Worm (Caenorhabditis elegans): Measurements from ENCODE around the gene math-22.
"Not testable (repeated sequence)": the region's sequence is repeated elsewhere in the genome, so short reads cannot be mapped to it uniquely, and the experiment has no call there.

Gene math-22

DNA sequence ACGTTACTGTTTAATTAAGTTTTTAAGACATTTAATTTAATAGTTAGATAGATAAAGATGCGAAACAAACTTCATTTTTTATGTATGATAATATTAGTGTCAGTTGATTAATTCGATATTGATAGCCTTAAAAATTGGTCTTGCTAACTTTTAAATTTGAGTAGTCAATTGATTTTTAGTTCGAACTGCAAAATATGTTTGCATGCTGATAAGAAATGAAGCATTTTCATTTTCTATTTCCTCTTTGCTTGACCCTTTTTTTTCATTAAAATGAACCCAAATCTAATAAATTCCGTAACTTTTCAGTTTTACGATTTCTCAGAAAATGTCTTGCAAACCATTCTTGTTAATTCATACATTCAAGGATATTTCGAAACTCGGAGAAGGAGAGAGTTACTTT lies at the start of gene math-22:
TSS of gene math-22 (plus strand) at position 301 of the 400 bp plus-strand sequence.
- peak; percentile 23 for TF ChIP-seq fos-1 (tag; optimal IDR thresholded peaks at IDR 0.05)
- no peak for TF ChIP-seq ama-1 (optimal IDR thresholded peaks at IDR 0.05)

- not testable (repeated sequence) for TF ChIP-seq unc-55 (GFP tag; optimal IDR thresholded peaks at IDR 0.05); unc-39 (tag; optimal IDR thresholded peaks at IDR 0.05); nhr-25 (tag; optimal IDR thresholded peaks at IDR 0.05)
Measured at ce11 chrII:1861285-1861793, 43.9 kb upstream of the math-22 start, which contains the start of gene C16C4.18. Gene C16C4.18 (minus strand): TSS chrII:1861335.

- not testable (repeated sequence) for TF ChIP-seq sma-9 (GFP tag; optimal IDR thresholded peaks at IDR 0.05); sma-9 (tag; optimal IDR thresholded peaks at IDR 0.05); sma-3 (GFP tag; optimal IDR thresholded peaks at IDR 0.05); dmd-4 (tag; optimal IDR thresholded peaks at IDR 0.05)
Measured at ce11 chrII:1862334-1862733, 42.9 kb upstream of the math-22 start, which contains the start of gene fbxb-98. Gene fbxb-98 (plus strand): TSS chrII:1862634.

ce11 chrII:1864278-1864677 lies 40.9 kb upstream of the math-22 start, which contains the start of gene C16C4.17:
Gene C16C4.17 (plus strand): TSS chrII:1864578.
- TF ChIP-seq mdl-1 (tag; optimal IDR thresholded peaks at IDR 0.05) (no peak), lin-11 (tag; optimal IDR thresholded peaks at IDR 0.05) (no peak), C34F6.9 (tag; optimal IDR thresholded peaks at IDR 0.05) (no peak), nhr-21 (tag; optimal IDR thresholded peaks at IDR 0.05) (no peak), unc-55 (GFP tag; optimal IDR thresholded peaks at IDR 0.05) (no peak), nhr-237 (tag; optimal IDR thresholded peaks at IDR 0.05) (no peak), unc-62 (GFP tag; optimal IDR thresholded peaks at IDR 0.05) (no peak), ztf-1 (GFP tag; conservative IDR thresholded peaks at IDR 0.05) (no peak), alr-1 (tag; optimal IDR thresholded peaks at IDR 0.05) (no peak), nhr-12 (tag; optimal IDR thresholded peaks at IDR 0.05) (no peak), ZK546.5 (tag; optimal IDR thresholded peaks at IDR 0.05) (no peak), ceh-16 (tag; optimal IDR thresholded peaks at IDR 0.05) (no peak), sma-9 (GFP tag; optimal IDR thresholded peaks at IDR 0.05) (no peak), sma-9 (tag; optimal IDR thresholded peaks at IDR 0.05) (no peak), peb-1 (tag; optimal IDR thresholded peaks at IDR 0.05) (no peak), nhr-25 (tag; optimal IDR thresholded peaks at IDR 0.05) (no peak), nhr-129 (tag; optimal IDR thresholded peaks at IDR 0.05) (no peak), Y55F3AM.14 (GFP tag; optimal IDR thresholded peaks at IDR 0.05) (no peak), nhr-23 (tag; optimal IDR thresholded peaks at IDR 0.05) (no peak), ceh-82 (tag; optimal IDR thresholded peaks at IDR 0.05) (no peak), sem-4 (tag; optimal IDR thresholded peaks at IDR 0.05) (no peak)

- TF ChIP-seq nhr-25 (tag; optimal IDR thresholded peaks at IDR 0.05), result no peak
- TF ChIP-seq fos-1 (tag; optimal IDR thresholded peaks at IDR 0.05), result peak; percentile 50
Measured at ce11 chrII:1865683-1866431, 39.3 kb upstream of the math-22 start, which contains the start of gene math-15. Gene math-15 (plus strand): TSS chrII:1866381.

DNA sequence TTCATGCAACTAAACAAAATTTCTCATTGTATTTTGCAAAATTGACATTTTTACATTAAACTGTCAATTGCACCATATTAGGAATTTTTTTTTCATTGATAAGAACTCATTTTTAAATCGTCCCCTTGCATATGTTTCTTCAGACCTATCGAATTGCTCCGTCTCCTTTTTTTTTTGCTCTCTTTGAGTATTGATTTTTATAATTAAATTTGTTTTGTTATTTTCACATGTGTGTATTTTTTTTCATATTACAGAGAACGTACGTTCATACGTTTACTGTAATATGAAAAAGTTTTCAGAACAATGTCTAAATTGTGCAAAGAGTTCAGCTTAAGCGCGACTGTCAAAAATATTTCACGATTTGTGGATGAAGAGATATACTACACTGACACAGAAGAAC lies 36.1 kb upstream of the math-22 start, which contains the start of gene math-14:
TSS of gene math-14 (plus strand) at position 301 of the 400 bp plus-strand sequence.
- no peak for TF ChIP-seq nhr-11 (tag; optimal IDR thresholded peaks at IDR 0.05)
- no peak for TF ChIP-seq lsy-2 (tag; optimal IDR thresholded peaks at IDR 0.05)
- TF ChIP-seq skn-1 (tag; optimal IDR thresholded peaks at IDR 0.05), result no peak
